Fruit fly (Drosophila melanogaster): Measurements from ENCODE around the gene CycK.
A peak's percentile ranks its signal among the peaks of the same experiment; 100 is the strongest.

CycK gene

DNA sequence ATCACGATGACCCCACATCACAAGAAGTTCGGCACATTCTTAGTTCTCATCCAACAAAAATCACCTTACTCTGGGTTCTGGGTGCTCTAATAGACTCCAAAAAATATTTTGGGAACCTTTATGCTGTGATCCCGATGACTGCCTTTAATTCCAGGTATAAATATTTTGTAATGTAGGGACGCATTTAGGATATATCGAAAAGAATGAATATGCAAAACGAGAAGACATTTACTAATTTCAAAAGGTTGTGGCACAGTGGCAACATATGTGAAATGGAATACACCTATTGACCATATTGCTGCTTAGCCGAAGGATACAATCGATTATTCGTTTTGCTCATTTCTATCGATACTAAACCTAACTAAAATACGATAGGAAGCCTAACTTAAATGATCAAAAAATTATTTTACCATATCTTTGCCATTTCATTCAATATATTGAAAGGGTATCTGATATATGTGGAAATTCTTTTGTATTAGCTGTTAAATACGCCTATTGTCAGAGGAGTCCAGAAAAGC, 9.0 kb downstream of the CycK start, which contains the start of gene CG3651:
Gene CG3651, plus strand, starts transcription at position 468 of the 518 bp plus-strand sequence.
- TF ChIP-seq Fer2 (tag; optimal IDR thresholded peaks at IDR 0.05) (no peak), CG6854 (GFP tag; optimal IDR thresholded peaks at IDR 0.05) (no peak), CG3163 (GFP tag; optimal IDR thresholded peaks at IDR 0.05) (no peak), ATbp (GFP tag; optimal IDR thresholded peaks at IDR 0.05) (no peak), CG1792 (GFP tag; optimal IDR thresholded peaks at IDR 0.05) (no peak), CG6272 (GFP tag; IDR thresholded peaks at IDR 0.05) (no peak), Atf3 (GFP tag; optimal IDR thresholded peaks at IDR 0.05) (no peak), CG3407 (GFP tag; optimal IDR thresholded peaks at IDR 0.05) (no peak), Antp (GFP tag; optimal IDR thresholded peaks at IDR 0.05) (no peak), CG11723 (GFP tag; optimal IDR thresholded peaks at IDR 0.05) (peak; percentile 37), CG8359 (GFP tag; optimal IDR thresholded peaks at IDR 0.05; ENCODE audit: borderline replicate concordance) (no peak), chn (GFP tag; optimal IDR thresholded peaks at IDR 0.05) (no peak), Chrac-16 (GFP tag; optimal IDR thresholded peaks at IDR 0.05) (no peak), dimm (GFP tag; IDR thresholded peaks at IDR 0.05) (no peak), CG14014 (GFP tag; IDR thresholded peaks at IDR 0.05) (no peak), salm (tag; optimal IDR thresholded peaks at IDR 0.05) (no peak), Dbx (GFP tag; IDR thresholded peaks at IDR 0.05) (no peak), sc (optimal IDR thresholded peaks at IDR 0.05) (no peak), sc (GFP tag; optimal IDR thresholded peaks at IDR 0.05) (no peak), CG9609 (GFP tag; optimal IDR thresholded peaks at IDR 0.05) (no peak), disco-r (GFP tag; optimal IDR thresholded peaks at IDR 0.05) (no peak), zen2 (GFP tag; IDR thresholded peaks at IDR 0.05; ENCODE audit: partially characterized antibody) (no peak), CG32532 (GFP tag; IDR thresholded peaks at IDR 0.05) (no peak), CG15514 (GFP tag; optimal IDR thresholded peaks at IDR 0.05) (no peak), pnt (GFP tag; optimal IDR thresholded peaks at IDR 0.05) (no peak), dysf (GFP tag; IDR thresholded peaks at IDR 0.05) (no peak), odd (GFP tag; optimal IDR thresholded peaks at IDR 0.05) (no peak), Meics (GFP tag; optimal IDR thresholded peaks at IDR 0.05) (no peak), Ada2b (GFP tag; IDR thresholded peaks at IDR 0.05) (no peak), pfk (GFP tag; optimal IDR thresholded peaks at IDR 0.05) (no peak), trem (tag; optimal IDR thresholded peaks at IDR 0.05) (peak; percentile 5), nerfin-1 (tag; optimal IDR thresholded peaks at IDR 0.05) (no peak), CG4854 (GFP tag; optimal IDR thresholded peaks at IDR 0.05) (no peak), CG17385 (GFP tag; optimal IDR thresholded peaks at IDR 0.05) (no peak), gfzf (GFP tag; optimal IDR thresholded peaks at IDR 0.05) (no peak), tin (GFP tag; optimal IDR thresholded peaks at IDR 0.05) (no peak), CG9215 (GFP tag; IDR thresholded peaks at IDR 0.05) (no peak), CG33213 (GFP tag; optimal IDR thresholded peaks at IDR 0.05) (peak; percentile 18), run (tag; optimal IDR thresholded peaks at IDR 0.05) (no peak), mam (GFP tag; optimal IDR thresholded peaks at IDR 0.05) (no peak), Hmx (GFP tag; optimal IDR thresholded peaks at IDR 0.05) (no peak), Ets65A (GFP tag) (peak; percentile 74), amos (GFP tag; IDR thresholded peaks at IDR 0.05; ENCODE audit: partially characterized antibody) (peak; percentile 68), Med (GFP tag) (no peak), pb (GFP tag; optimal IDR thresholded peaks at IDR 0.05) (no peak), CG15479 (GFP tag; optimal IDR thresholded peaks at IDR 0.05) (no peak), slou (GFP tag; optimal IDR thresholded peaks at IDR 0.05) (no peak), kni (GFP tag; optimal IDR thresholded peaks at IDR 0.05) (no peak), CoRest (tag; optimal IDR thresholded peaks at IDR 0.05) (no peak), Rx (GFP tag; IDR thresholded peaks at IDR 0.05) (no peak), esg (GFP tag; conservative IDR thresholded peaks at IDR 0.05) (no peak), eve (GFP tag; optimal IDR thresholded peaks at IDR 0.05) (peak in 1 of 2 experiments; percentile 27)
